Worm (Caenorhabditis elegans) whole organism, L2 larva: Measurements from ENCODE around the gene gcy-18.
A peak's percentile ranks its signal among the peaks of the same experiment; 100 is the strongest.

Experiments used
- ZK546.5 ChIP-seq: sonication (generic microtip); optimal IDR thresholded peaks from 2 replicates; lab custom pipeline; 2017; ENCODE audit warnings: missing biosample characterization, missing genetic modification characterization
- ceh-82 ChIP-seq: fragments of 150-350 bp; optimal IDR thresholded peaks from 2 replicates; lab custom pipeline; 2014; ENCODE audit warnings: missing biosample characterization, missing genetic modification characterization
- egl-27 ChIP-seq: sonication (generic microtip); optimal IDR thresholded peaks from 3 replicates; lab custom pipeline; 2017; ENCODE audit warnings: missing biosample characterization, missing genetic modification reagents, missing genetic modification characterization
- fos-1 ChIP-seq: fragments of 150-350 bp; optimal IDR thresholded peaks from 2 replicates; lab custom pipeline; 2014; ENCODE audit warnings: missing biosample characterization, missing genetic modification characterization
- lin-39 ChIP-seq: fragments of 150-350 bp; optimal IDR thresholded peaks from 2 replicates; lab custom pipeline; 2014; ENCODE audit warnings: missing biosample characterization, missing genetic modification reagents, missing genetic modification characterization
- nhr-6 ChIP-seq: fragments of 150-350 bp; optimal IDR thresholded peaks from 2 replicates; lab custom pipeline; 2014; ENCODE audit warnings: missing biosample characterization, missing genetic modification characterization
- nhr-77 ChIP-seq: fragments of 150-350 bp; optimal IDR thresholded peaks from 2 replicates; lab custom pipeline; 2014; ENCODE audit warnings: missing biosample characterization, missing genetic modification characterization
- unc-39 ChIP-seq: fragments of 150-350 bp; optimal IDR thresholded peaks from 2 replicates; lab custom pipeline; 2014; ENCODE audit warnings: missing biosample characterization, missing genetic modification characterization
- unc-62 ChIP-seq: fragments of 150-350 bp; optimal IDR thresholded peaks from 2 replicates; lab custom pipeline; 2014; ENCODE audit warnings: missing biosample characterization, missing genetic modification reagents, missing genetic modification characterization
- zag-1 ChIP-seq: fragments of 150-350 bp; optimal IDR thresholded peaks from 2 replicates; lab custom pipeline; 2014; ENCODE audit warnings: missing biosample characterization, missing genetic modification characterization

ce11 chrIV:12842121-12842520, 17.8 kb upstream of the gcy-18 start:
- TF ChIP-seq zag-1 (no peak), unc-39 (tag; lab: Kevin White, UChicago) (no peak), ZK546.5 (no peak), unc-62 (GFP tag; lab: Kevin White, UChicago) (no peak), nhr-6 (tag; lab: Kevin White, UChicago) (no peak), ceh-82 (tag; lab: Kevin White, UChicago) (no peak), egl-27 (tag; lab: Kevin White, UChicago) (no peak), lin-39 (tag; lab: Kevin White, UChicago) (no peak), fos-1 (tag; lab: Kevin White, UChicago) (peak; percentile 85), nhr-77 (no peak)
